Worm (Caenorhabditis elegans): Measurements from ENCODE around the gene pst-1.

The pst-1 gene

ce11 chrV:5953086-5953485 is 9.8 kb downstream of the pst-1 start:
- TF ChIP-seq klf-2 (GFP tag; conservative IDR thresholded peaks at IDR 0.05) (no peak), ztf-29 (GFP tag; IDR thresholded peaks at IDR 0.05) (no peak), T22C8.4 (GFP tag; IDR thresholded peaks at IDR 0.05) (no peak), ref-1 (GFP tag; conservative IDR thresholded peaks at IDR 0.05) (no peak), tab-1 (GFP tag; IDR thresholded peaks at IDR 0.05) (no peak), med-1 (GFP tag; optimal IDR thresholded peaks at IDR 0.05; ENCODE audit: insufficient read depth) (no peak), flt-1 (GFP tag; IDR thresholded peaks at IDR 0.05) (no peak), cog-1 (tag; optimal IDR thresholded peaks at IDR 0.05) (no peak), ztf-23 (GFP tag; IDR thresholded peaks at IDR 0.05) (no peak)

- TF ChIP-seq ref-1 (GFP tag; conservative IDR thresholded peaks at IDR 0.05) (no peak), T22C8.4 (GFP tag; IDR thresholded peaks at IDR 0.05) (no peak), klf-2 (GFP tag; conservative IDR thresholded peaks at IDR 0.05) (no peak), ztf-23 (GFP tag; IDR thresholded peaks at IDR 0.05) (no peak), cog-1 (tag; optimal IDR thresholded peaks at IDR 0.05) (no peak), tab-1 (GFP tag; IDR thresholded peaks at IDR 0.05) (no peak), ztf-29 (GFP tag; IDR thresholded peaks at IDR 0.05) (no peak), med-1 (GFP tag; optimal IDR thresholded peaks at IDR 0.05; ENCODE audit: insufficient read depth) (no peak), flt-1 (GFP tag; IDR thresholded peaks at IDR 0.05) (no peak)
Measured at ce11 chrV:5954747-5955146, 11.5 kb downstream of the pst-1 start, which contains the start of gene M03F8.6. TSS of gene M03F8.6 (minus strand) at chrV:5954847.

ce11 chrV:5955627-5956026 is 12.4 kb downstream of the pst-1 start:
- TF ChIP-seq ztf-23 (GFP tag; IDR thresholded peaks at IDR 0.05) (no peak), med-1 (GFP tag; optimal IDR thresholded peaks at IDR 0.05; ENCODE audit: insufficient read depth) (no peak), tab-1 (GFP tag; IDR thresholded peaks at IDR 0.05) (no peak), klf-2 (GFP tag; conservative IDR thresholded peaks at IDR 0.05) (no peak), T22C8.4 (GFP tag; IDR thresholded peaks at IDR 0.05) (no peak), ref-1 (GFP tag; conservative IDR thresholded peaks at IDR 0.05) (no peak), ztf-29 (GFP tag; IDR thresholded peaks at IDR 0.05) (no peak), cog-1 (tag; optimal IDR thresholded peaks at IDR 0.05) (no peak), flt-1 (GFP tag; IDR thresholded peaks at IDR 0.05) (no peak)

DNA sequence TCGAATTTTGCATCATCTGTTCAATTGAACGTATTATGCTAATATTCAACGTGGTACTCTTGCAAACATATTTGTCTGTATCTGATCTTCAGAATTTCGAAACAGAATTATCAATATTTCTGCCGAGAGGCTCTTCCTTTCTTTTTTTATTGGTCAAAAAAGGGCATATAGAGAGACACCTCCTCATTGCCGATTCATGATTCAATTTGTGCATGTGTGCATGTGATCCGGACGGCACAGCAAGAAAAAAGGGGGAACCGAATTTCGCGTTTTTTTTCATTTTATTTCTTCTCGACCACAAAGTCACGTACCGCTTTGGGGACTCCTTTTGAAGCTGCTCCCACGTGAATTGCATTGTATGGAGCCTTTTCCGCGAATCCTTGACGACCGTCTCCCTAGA is 18.2 kb downstream of the pst-1 start, which contains the start of gene mcp-1:
Gene mcp-1, plus strand, starts transcription at position 292 of the 400 bp plus-strand sequence.
- TF ChIP-seq cog-1 (tag; optimal IDR thresholded peaks at IDR 0.05) (no peak), T22C8.4 (GFP tag; IDR thresholded peaks at IDR 0.05) (no peak), tab-1 (GFP tag; IDR thresholded peaks at IDR 0.05) (no peak), ztf-29 (GFP tag; IDR thresholded peaks at IDR 0.05) (no peak), med-1 (GFP tag; optimal IDR thresholded peaks at IDR 0.05; ENCODE audit: insufficient read depth) (no peak), flt-1 (GFP tag; IDR thresholded peaks at IDR 0.05) (no peak), klf-2 (GFP tag; conservative IDR thresholded peaks at IDR 0.05) (no peak), ref-1 (GFP tag; conservative IDR thresholded peaks at IDR 0.05) (no peak), ztf-23 (GFP tag; IDR thresholded peaks at IDR 0.05) (no peak)

- no peak for TF ChIP-seq ztf-29 (GFP tag; IDR thresholded peaks at IDR 0.05)
- no peak for TF ChIP-seq cog-1 (tag; optimal IDR thresholded peaks at IDR 0.05)
- no peak for TF ChIP-seq med-1 (GFP tag; optimal IDR thresholded peaks at IDR 0.05; ENCODE audit: insufficient read depth)
Measured at ce11 chrV:5963092-5963491, 19.8 kb downstream of the pst-1 start.

ce11 chrV:5963696-5964095 is 20.4 kb downstream of the pst-1 start, which contains the start of gene pcm-1:
TSS of gene pcm-1 (minus strand) at chrV:5963882.
- no peak for TF ChIP-seq ztf-29 (GFP tag; IDR thresholded peaks at IDR 0.05)
- no peak for TF ChIP-seq tab-1 (GFP tag; IDR thresholded peaks at IDR 0.05)
- no peak for TF ChIP-seq ztf-23 (GFP tag; IDR thresholded peaks at IDR 0.05)
- no peak for TF ChIP-seq flt-1 (GFP tag; IDR thresholded peaks at IDR 0.05)
- no peak for TF ChIP-seq klf-2 (GFP tag; conservative IDR thresholded peaks at IDR 0.05)
- no peak for TF ChIP-seq cog-1 (tag; optimal IDR thresholded peaks at IDR 0.05)
- no peak for TF ChIP-seq T22C8.4 (GFP tag; IDR thresholded peaks at IDR 0.05)
- TF ChIP-seq med-1 (GFP tag; optimal IDR thresholded peaks at IDR 0.05; ENCODE audit: insufficient read depth): no peak
- TF ChIP-seq ref-1 (GFP tag; conservative IDR thresholded peaks at IDR 0.05): no peak

DNA sequence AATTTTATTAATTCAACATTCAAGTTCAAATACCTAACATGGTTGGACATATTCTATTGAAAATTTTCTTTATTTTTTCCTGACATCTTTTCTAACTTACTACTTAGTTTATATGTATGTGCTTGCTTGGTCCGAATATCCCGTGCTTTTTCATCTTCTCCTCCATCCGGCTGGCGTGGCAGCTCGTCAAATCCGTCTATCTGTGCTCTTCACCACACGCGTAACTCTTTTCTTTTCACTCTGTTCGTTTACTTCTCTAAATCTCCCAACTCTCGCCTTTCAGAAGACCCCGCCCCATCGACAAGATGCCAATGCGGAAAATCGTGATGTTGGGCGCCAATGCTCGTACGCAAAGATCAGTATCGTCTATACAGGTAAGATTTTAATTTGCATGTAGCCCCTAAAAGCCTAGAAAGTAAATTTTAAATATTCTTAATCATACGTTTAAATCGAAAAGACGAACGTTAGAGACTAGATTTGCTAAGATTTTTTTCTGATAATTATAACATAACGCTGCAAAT is 21.5 kb downstream of the pst-1 start:
- TF ChIP-seq flt-1 (GFP tag; IDR thresholded peaks at IDR 0.05) (no peak), ztf-23 (GFP tag; IDR thresholded peaks at IDR 0.05) (no peak), ref-1 (GFP tag; conservative IDR thresholded peaks at IDR 0.05) (no peak), med-1 (GFP tag; optimal IDR thresholded peaks at IDR 0.05; ENCODE audit: insufficient read depth) (no peak), tab-1 (GFP tag; IDR thresholded peaks at IDR 0.05) (no peak), T22C8.4 (GFP tag; IDR thresholded peaks at IDR 0.05) (no peak), cog-1 (tag; optimal IDR thresholded peaks at IDR 0.05) (no peak), klf-2 (GFP tag; conservative IDR thresholded peaks at IDR 0.05) (no peak), ztf-29 (GFP tag; IDR thresholded peaks at IDR 0.05) (no peak)

DNA sequence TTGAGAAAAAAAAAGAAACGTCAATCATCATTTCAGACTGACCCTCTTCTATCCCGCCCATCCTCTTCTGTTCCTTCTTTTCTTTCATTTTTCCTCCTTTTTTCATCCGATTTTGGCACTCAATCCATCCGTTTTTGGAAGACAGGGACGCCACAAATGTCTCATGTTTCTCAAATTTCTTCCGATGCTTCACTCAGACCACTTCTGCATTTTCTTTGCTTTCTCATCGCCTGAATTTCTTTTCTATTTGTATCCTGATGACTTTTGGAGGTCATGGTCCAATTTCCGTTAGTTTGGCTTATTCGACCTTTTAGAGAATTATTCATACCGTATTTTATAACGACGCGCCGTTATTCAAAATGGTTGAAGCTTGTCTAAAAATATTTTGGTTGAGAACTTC is 29.3 kb downstream of the pst-1 start:
- no peak for TF ChIP-seq klf-2 (GFP tag; conservative IDR thresholded peaks at IDR 0.05)
- no peak for TF ChIP-seq ztf-23 (GFP tag; IDR thresholded peaks at IDR 0.05)
- TF ChIP-seq ztf-29 (GFP tag; IDR thresholded peaks at IDR 0.05): no peak
- no peak for TF ChIP-seq cog-1 (tag; optimal IDR thresholded peaks at IDR 0.05)
- no peak for TF ChIP-seq ref-1 (GFP tag; conservative IDR thresholded peaks at IDR 0.05)
- no peak for TF ChIP-seq med-1 (GFP tag; optimal IDR thresholded peaks at IDR 0.05; ENCODE audit: insufficient read depth)
- TF ChIP-seq tab-1 (GFP tag; IDR thresholded peaks at IDR 0.05): no peak
- TF ChIP-seq flt-1 (GFP tag; IDR thresholded peaks at IDR 0.05): no peak
- TF ChIP-seq T22C8.4 (GFP tag; IDR thresholded peaks at IDR 0.05): no peak

- no peak for TF ChIP-seq cog-1 (tag; optimal IDR thresholded peaks at IDR 0.05)
- no peak for TF ChIP-seq ref-1 (GFP tag; conservative IDR thresholded peaks at IDR 0.05)
- no peak for TF ChIP-seq klf-2 (GFP tag; conservative IDR thresholded peaks at IDR 0.05)
- TF ChIP-seq ztf-23 (GFP tag; IDR thresholded peaks at IDR 0.05): no peak
- no peak for TF ChIP-seq flt-1 (GFP tag; IDR thresholded peaks at IDR 0.05)
- TF ChIP-seq tab-1 (GFP tag; IDR thresholded peaks at IDR 0.05): no peak
- no peak for TF ChIP-seq ztf-29 (GFP tag; IDR thresholded peaks at IDR 0.05)
- no peak for TF ChIP-seq med-1 (GFP tag; optimal IDR thresholded peaks at IDR 0.05; ENCODE audit: insufficient read depth)
- no peak for TF ChIP-seq T22C8.4 (GFP tag; IDR thresholded peaks at IDR 0.05)
Measured at ce11 chrV:5973713-5974112, 30.4 kb downstream of the pst-1 start.

- TF ChIP-seq flt-1 (GFP tag; IDR thresholded peaks at IDR 0.05) (no peak), ztf-23 (GFP tag; IDR thresholded peaks at IDR 0.05) (no peak), ref-1 (GFP tag; conservative IDR thresholded peaks at IDR 0.05) (no peak), tab-1 (GFP tag; IDR thresholded peaks at IDR 0.05) (no peak), cog-1 (tag; optimal IDR thresholded peaks at IDR 0.05) (no peak), klf-2 (GFP tag; conservative IDR thresholded peaks at IDR 0.05) (no peak), ztf-29 (GFP tag; IDR thresholded peaks at IDR 0.05) (no peak), med-1 (GFP tag; optimal IDR thresholded peaks at IDR 0.05; ENCODE audit: insufficient read depth) (no peak), T22C8.4 (GFP tag; IDR thresholded peaks at IDR 0.05) (no peak)
Measured at ce11 chrV:5975724-5976123, 32.5 kb downstream of the pst-1 start, which contains the start of gene acy-2. TSS of gene acy-2 (plus strand) at chrV:5976024.

Measured in whole organism, midembryonic.